Worm (Caenorhabditis elegans): ENCODE data around the gene kin-29.

kin-29 gene

ce11 chrX:2809611-2810010 lies 42.6 kb downstream of the kin-29 start, which contains the start of gene C14A11.9 (continued):
- TF ChIP-seq snpc-1.1 (tag; optimal IDR thresholded peaks at IDR 0.05; ENCODE audit: insufficient read depth) (no peak), ekl-4 (GFP tag; IDR thresholded peaks at IDR 0.05) (no peak; the same call in 1 of the 2 replicates), gei-17 (GFP tag; optimal IDR thresholded peaks at IDR 0.05) (peak; percentile 87), hmg-20 (GFP tag; IDR thresholded peaks at IDR 0.05) (no peak), F57C9.4 (tag; optimal IDR thresholded peaks at IDR 0.05) (no peak), ceh-100 (GFP tag; IDR thresholded peaks at IDR 0.05) (0 out of 2 replicates have a peak, but pooled peaks have one; percentile 33), ztf-25 (GFP tag; IDR thresholded peaks at IDR 0.05) (no peak), B0336.3 (GFP tag; IDR thresholded peaks at IDR 0.05) (no peak; the same call in 1 of the 2 replicates), ceh-58 (GFP tag; IDR thresholded peaks at IDR 0.05) (no peak), attf-6 (GFP tag; IDR thresholded peaks at IDR 0.05) (no peak), hrde-1 (tag; optimal IDR thresholded peaks at IDR 0.05; ENCODE audit: borderline replicate concordance) (no peak), lir-1 (GFP tag; conservative IDR thresholded peaks at IDR 0.05) (peak; percentile 41; the same call in 1 of the 2 replicates), egrh-3 (GFP tag; IDR thresholded peaks at IDR 0.05) (0 out of 2 replicates have a peak, but pooled peaks have one; percentile 24), nhr-179 (tag; optimal IDR thresholded peaks at IDR 0.05) (no peak), zim-3 (tag; optimal IDR thresholded peaks at IDR 0.05) (no peak), nhr-120 (GFP tag; IDR thresholded peaks at IDR 0.05) (no peak), attf-3 (GFP tag; conservative IDR thresholded peaks at IDR 0.05) (no peak), rcor-1 (GFP tag; IDR thresholded peaks at IDR 0.05) (peak; percentile 63), ceh-40 (GFP tag; IDR thresholded peaks at IDR 0.05) (no peak), dpl-1 (GFP tag; optimal IDR thresholded peaks at IDR 0.05) (peak; percentile 3), Y56A3A.18 (GFP tag; IDR thresholded peaks at IDR 0.05) (no peak; the same call in 1 of the 2 replicates), F33H1.4 (GFP tag; IDR thresholded peaks at IDR 0.05) (no peak; the same call in 1 of the 2 replicates), D2030.7 (GFP tag; IDR thresholded peaks at IDR 0.05) (no peak), madf-10 (tag; optimal IDR thresholded peaks at IDR 0.05) (peak; percentile 63), F10E7.11 (tag; optimal IDR thresholded peaks at IDR 0.05) (no peak), athp-1 (tag; optimal IDR thresholded peaks at IDR 0.05) (no peak), aptf-2 (GFP tag; conservative IDR thresholded peaks at IDR 0.05) (no peak), Y79H2A.3 (GFP tag; conservative IDR thresholded peaks at IDR 0.05) (no peak), hsf-1 (GFP tag; IDR thresholded peaks at IDR 0.05) (no peak), let-607 (tag; optimal IDR thresholded peaks at IDR 0.05) (peak in 1 of 2 experiments; percentile 77), ceh-27 (GFP tag; optimal IDR thresholded peaks at IDR 0.05) (peak; percentile 84), F49E8.2 (tag; optimal IDR thresholded peaks at IDR 0.05; ENCODE audit: insufficient read depth) (no peak), nhr-90 (tag; optimal IDR thresholded peaks at IDR 0.05) (no peak), ztf-18 (tag; optimal IDR thresholded peaks at IDR 0.05) (peak; percentile 99), T07F8.4 (tag; optimal IDR thresholded peaks at IDR 0.05) (no peak), ZK185.1 (tag; optimal IDR thresholded peaks at IDR 0.05; ENCODE audit: poor library complexity, severe bottlenecking) (peak; percentile 86), F39B2.1 (GFP tag; IDR thresholded peaks at IDR 0.05) (no peak), fkh-3 (tag; optimal IDR thresholded peaks at IDR 0.05) (no peak), C17E4.6 (GFP tag; IDR thresholded peaks at IDR 0.05) (0 out of 2 replicates have a peak, but pooled peaks have one; percentile 38), nfyb-1 (GFP tag; IDR thresholded peaks at IDR 0.05) (no peak), lin-26 (GFP tag; IDR thresholded peaks at IDR 0.05) (no peak), ztf-28 (GFP tag; IDR thresholded peaks at IDR 0.05) (no peak), lin-54 (GFP tag; optimal IDR thresholded peaks at IDR 0.05) (peak; percentile 72), somi-1 (GFP tag; optimal IDR thresholded peaks at IDR 0.05) (peak; percentile 79), Y53F4B.3 (GFP tag; IDR thresholded peaks at IDR 0.05) (no peak), mcd-1 (GFP tag; IDR thresholded peaks at IDR 0.05) (peak; percentile 80), T26A5.8 (tag; optimal IDR thresholded peaks at IDR 0.05) (no peak), F23B12.7 (tag; optimal IDR thresholded peaks at IDR 0.05; ENCODE audit: insufficient read depth) (peak; percentile 22)
